Worm (Caenorhabditis elegans): Measurements from ENCODE around the gene hsp-25.

Gene hsp-25

DNA sequence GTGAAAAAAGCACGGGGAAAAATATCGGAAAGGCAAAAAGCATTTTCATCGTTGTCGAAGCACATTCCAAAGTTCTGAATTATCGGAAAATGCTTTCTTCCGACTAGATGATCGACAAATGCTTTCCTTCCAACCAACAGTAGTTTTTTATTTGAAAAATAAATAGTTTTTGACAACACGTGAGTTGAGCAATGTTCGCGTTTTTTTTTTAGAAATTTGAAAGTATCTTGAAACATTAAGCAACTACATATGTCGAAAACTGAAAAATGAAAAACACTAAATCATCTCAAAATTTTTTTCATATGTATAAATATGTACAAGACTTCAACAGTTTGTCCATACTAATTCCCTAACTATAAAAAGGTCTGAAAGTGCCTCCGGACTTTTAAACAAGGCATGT lies at the start of gene hsp-25:
TSS of gene hsp-25 (minus strand) at position 101 of the 400 bp plus-strand sequence.
- TF ChIP-seq dpff-1 (tag; optimal IDR thresholded peaks at IDR 0.05) = no peak
- TF ChIP-seq zim-3 (tag; optimal IDR thresholded peaks at IDR 0.05) = no peak
- no peak for TF ChIP-seq D2030.7 (GFP tag; IDR thresholded peaks at IDR 0.05)
- no peak for TF ChIP-seq nhr-120 (GFP tag; IDR thresholded peaks at IDR 0.05)
- no peak for TF ChIP-seq B0336.3 (GFP tag; IDR thresholded peaks at IDR 0.05)
- TF ChIP-seq tbx-9 (tag; optimal IDR thresholded peaks at IDR 0.05; ENCODE audit: borderline replicate concordance) = no peak
- no peak for TF ChIP-seq nhr-27 (tag; optimal IDR thresholded peaks at IDR 0.05)
- TF ChIP-seq madf-10 (tag; optimal IDR thresholded peaks at IDR 0.05) = no peak
- TF ChIP-seq Y79H2A.3 (GFP tag; conservative IDR thresholded peaks at IDR 0.05) = no peak
- TF ChIP-seq ccch-3 (GFP tag; optimal IDR thresholded peaks at IDR 0.05) = no peak

DNA sequence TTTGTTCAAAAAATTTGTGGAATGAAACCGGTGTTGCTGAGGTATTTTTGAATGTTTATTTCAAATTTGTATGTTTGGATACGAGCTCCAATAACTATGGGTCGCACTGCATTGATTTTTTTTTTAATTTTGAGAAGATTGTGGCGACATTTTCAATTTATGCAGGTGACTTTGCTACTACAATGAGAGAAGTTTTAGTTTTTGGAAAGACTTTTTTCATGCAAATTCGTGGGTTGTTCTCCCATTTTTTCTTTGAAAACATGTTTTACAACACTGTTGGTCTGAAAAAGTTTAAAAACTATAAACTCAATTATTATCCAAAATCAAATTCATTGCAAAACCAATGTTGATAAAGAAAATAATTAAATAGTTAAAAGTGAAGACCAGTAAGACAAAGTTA lies 49.3 kb upstream of the hsp-25 start:
- TF ChIP-seq atf-7 (tag; optimal IDR thresholded peaks at IDR 0.05) (peak; percentile 41), F22D6.2 (tag; optimal IDR thresholded peaks at IDR 0.05) (peak; percentile 22), madf-10 (tag; optimal IDR thresholded peaks at IDR 0.05) (peak; percentile 61), attf-6 (GFP tag; IDR thresholded peaks at IDR 0.05) (no peak), die-1 (tag; optimal IDR thresholded peaks at IDR 0.05) (peak; percentile 20), sptf-2 (GFP tag; optimal IDR thresholded peaks at IDR 0.05) (peak; percentile 12), lir-1 (GFP tag; conservative IDR thresholded peaks at IDR 0.05) (no peak), Y56A3A.18 (GFP tag; IDR thresholded peaks at IDR 0.05) (peak; percentile 18; the same call in 1 of the 2 replicates), let-607 (tag; optimal IDR thresholded peaks at IDR 0.05) (peak; percentile 7 to 42), hrde-1 (tag; optimal IDR thresholded peaks at IDR 0.05; ENCODE audit: borderline replicate concordance) (no peak), tlf-1 (GFP tag; optimal IDR thresholded peaks at IDR 0.05) (peak; percentile 54), Y53G8AR.9 (GFP tag; conservative IDR thresholded peaks at IDR 0.05) (0 out of 2 replicates have a peak, but pooled peaks have one; percentile 39), attf-5 (GFP tag; optimal IDR thresholded peaks at IDR 0.05) (no peak), zfh-2 (GFP tag; conservative IDR thresholded peaks at IDR 0.05) (no peak), F23B12.7 (tag; optimal IDR thresholded peaks at IDR 0.05; ENCODE audit: insufficient read depth) (no peak), B0336.3 (GFP tag; IDR thresholded peaks at IDR 0.05) (0 out of 2 replicates have a peak, but pooled peaks have one; percentile 23)

- no peak for TF ChIP-seq ama-1 (optimal IDR thresholded peaks at IDR 0.05)
- TF ChIP-seq ama-1 (GFP tag; optimal IDR thresholded peaks at IDR 0.05) = no peak
- TF ChIP-seq repo-1 (tag; optimal IDR thresholded peaks at IDR 0.05) = no peak
- no peak for TF ChIP-seq athp-1 (tag; optimal IDR thresholded peaks at IDR 0.05)
- TF ChIP-seq gei-17 (GFP tag; optimal IDR thresholded peaks at IDR 0.05) = no peak
- no peak for TF ChIP-seq Y67H2A.10 (GFP tag; conservative IDR thresholded peaks at IDR 0.05)
- no peak for TF ChIP-seq hmg-20 (GFP tag; IDR thresholded peaks at IDR 0.05)
- TF ChIP-seq tbp1 (GFP tag; optimal IDR thresholded peaks at IDR 0.05) = no peak
- TF ChIP-seq hrde-1 (tag; optimal IDR thresholded peaks at IDR 0.05; ENCODE audit: borderline replicate concordance) = no peak
- TF ChIP-seq tbx-9 (tag; optimal IDR thresholded peaks at IDR 0.05; ENCODE audit: borderline replicate concordance) = no peak
- no peak for TF ChIP-seq nhr-179 (tag; optimal IDR thresholded peaks at IDR 0.05)
- TF ChIP-seq bed-2 (GFP tag; IDR thresholded peaks at IDR 0.05) = no peak
- TF ChIP-seq dpl-1 (GFP tag; optimal IDR thresholded peaks at IDR 0.05) = no peak
- TF ChIP-seq Y95B8A.8 (GFP tag; IDR thresholded peaks at IDR 0.05) = no peak
- no peak for TF ChIP-seq rec-8 (tag; optimal IDR thresholded peaks at IDR 0.05)
These were observed 48.2 kb upstream of the hsp-25 start, which contains the start of gene C45B2.8 for ce11 chrX:6087676-6088075. Gene C45B2.8 (plus strand): TSS chrX:6087976.
